Worm (Caenorhabditis elegans) whole organism, L3 larva: ENCODE data around the gene endu-2.

Experiments
- mml-1 ChIP-seq: fragments of 150-350 bp; sonication (generic microtip); optimal IDR thresholded peaks from 3 replicates; lab custom pipeline; 2014; ENCODE audit warnings: missing biosample characterization, missing genetic modification characterization
- nhr-237 ChIP-seq: fragments of 150-350 bp; optimal IDR thresholded peaks from 2 replicates; lab custom pipeline; 2014; ENCODE audit warnings: missing biosample characterization, missing genetic modification characterization

DNA sequence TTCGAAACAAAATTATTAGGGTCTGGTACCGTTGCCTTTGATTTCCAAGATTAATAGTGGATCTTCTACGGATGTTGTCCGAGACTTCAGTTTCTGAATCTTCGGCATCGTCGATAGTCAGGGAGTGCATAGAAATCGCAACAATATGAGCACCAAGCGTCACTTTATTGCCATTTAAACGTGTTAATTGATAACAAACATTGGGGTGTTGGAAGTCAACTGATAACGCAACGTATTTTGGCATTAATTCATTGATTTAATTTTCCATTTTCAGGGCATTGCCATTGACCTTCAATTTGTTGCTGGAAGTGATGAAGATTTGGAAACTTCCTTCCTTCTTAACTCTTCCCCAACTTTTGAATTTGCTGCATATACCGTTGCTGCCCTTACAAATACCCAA lies 4.0 kb downstream of the endu-2 start, which contains the start of gene kqt-2:
- TF ChIP-seq mml-1 (no peak), nhr-237 (tag; lab: Kevin White, UChicago) (no peak)
